Worm (Caenorhabditis elegans) whole organism, midembryonic: ENCODE results near the gene ule-5.

Experiments
- klf-2 ChIP-seq: fragments of 200-800 bp; sonication (Bioruptor generic); conservative IDR thresholded peaks from 2 replicates; pipeline ENCODE4 v1.3.6; 2022; ENCODE audit warnings: missing genetic modification reagents, missing genetic modification characterization, missing compliant biosample characterization
- med-1 ChIP-seq: sonication (generic microtip); optimal IDR thresholded peaks from 2 replicates; lab custom pipeline; 2017; ENCODE audit warnings: missing genetic modification characterization, mild to moderate bottlenecking, missing compliant biosample characterization, antibody characterized with exemption, missing genetic modification reagents; ENCODE audit not compliant: insufficient read depth
- ref-1 ChIP-seq: fragments of 200-800 bp; sonication (Bioruptor generic); conservative IDR thresholded peaks from 2 replicates; pipeline ENCODE4 v1.3.6; 2022; ENCODE audit warnings: missing genetic modification reagents, missing genetic modification characterization, missing compliant biosample characterization
- tab-1 ChIP-seq: fragments of 200-800 bp; sonication (Bioruptor generic); IDR thresholded peaks from 2 replicates; pipeline ENCODE4 v1.3.6; 2022; ENCODE audit warnings: missing genetic modification characterization, missing compliant biosample characterization
- ztf-23 ChIP-seq: fragments of 200-800 bp; sonication (Bioruptor generic); IDR thresholded peaks from 2 replicates; pipeline ENCODE4 v1.3.6; 2022; ENCODE audit warnings: missing genetic modification reagents, missing genetic modification characterization, missing compliant biosample characterization

- no peak for TF ChIP-seq ref-1 (GFP tag; lab: Robert Waterston, UW)
- TF ChIP-seq tab-1 (GFP tag; lab: Robert Waterston, UW), result no peak
- no peak for TF ChIP-seq ztf-23 (GFP tag; lab: Robert Waterston, UW)
- TF ChIP-seq med-1, result no peak
- TF ChIP-seq klf-2 (GFP tag; lab: Robert Waterston, UW), result no peak
These were observed 37.9 kb downstream of the ule-5 start, which contains the start of gene Y62H9A.14 for ce11 chrX:11920723-11921283.
